Fruit fly (Drosophila melanogaster): Measurements from ENCODE around the gene Nf-YB.
A peak's percentile ranks its signal among the peaks of the same experiment; 100 is the strongest.

The Nf-YB gene

dm6 chr2L:19758511-19759128 lies 22.8 kb downstream of the Nf-YB start, which contains the start of the genes CG10628 and Dus3 (continued):
- TF ChIP-seq CG13287 (GFP tag; IDR thresholded peaks at IDR 0.05; ENCODE audit: partially characterized antibody) = peak; percentile 77
- TF ChIP-seq CG43689 (GFP tag; IDR thresholded peaks at IDR 0.05) = peak; percentile 59; the same call in 1 of the 2 replicates
- peak; percentile 93 for TF ChIP-seq CG17361 (GFP tag; IDR thresholded peaks at IDR 0.05)
- peak; percentile 67 for TF ChIP-seq Deaf1 (tag; optimal IDR thresholded peaks at IDR 0.05)
- TF ChIP-seq sd (tag; optimal IDR thresholded peaks at IDR 0.05) = peak; percentile 97
- peak; percentile 78 to 95 for TF ChIP-seq bsh (GFP tag; optimal IDR thresholded peaks at IDR 0.05)
- TF ChIP-seq CG14710 (tag; optimal IDR thresholded peaks at IDR 0.05) = peak; percentile 92
- TF ChIP-seq CG3281 (GFP tag; optimal IDR thresholded peaks at IDR 0.05) = peak; percentile 91
- TF ChIP-seq exex (tag; optimal IDR thresholded peaks at IDR 0.05) = peak; percentile 61
- TF ChIP-seq sug (tag; optimal IDR thresholded peaks at IDR 0.05) = peak; percentile 91
- TF ChIP-seq CG2678 (tag; optimal IDR thresholded peaks at IDR 0.05) = peak; percentile 91
- peak; percentile 62 for TF ChIP-seq CG5180 (GFP tag; optimal IDR thresholded peaks at IDR 0.05)
- peak; percentile 90 for TF ChIP-seq PHDP (tag; optimal IDR thresholded peaks at IDR 0.05)
- no peak for TF ChIP-seq HLHmδ (GFP tag; optimal IDR thresholded peaks at IDR 0.05)
- TF ChIP-seq ro (GFP tag; IDR thresholded peaks at IDR 0.05) = peak; percentile 49
- TF ChIP-seq run (tag; optimal IDR thresholded peaks at IDR 0.05) = peak; percentile 64
- peak; percentile 52 for TF ChIP-seq MESR4 (GFP tag; optimal IDR thresholded peaks at IDR 0.05)
- no peak for TF ChIP-seq sc (optimal IDR thresholded peaks at IDR 0.05)
- peak; percentile 76 for TF ChIP-seq sc (GFP tag; optimal IDR thresholded peaks at IDR 0.05)
- TF ChIP-seq CG6254 (GFP tag; optimal IDR thresholded peaks at IDR 0.05) = peak; percentile 70
- peak; percentile 82 for TF ChIP-seq BtbVII (GFP tag; optimal IDR thresholded peaks at IDR 0.05)
- TF ChIP-seq unpg (GFP tag; optimal IDR thresholded peaks at IDR 0.05) = peak; percentile 90
- peak; percentile 87 for TF ChIP-seq otp (GFP tag; IDR thresholded peaks at IDR 0.05)
- peak; percentile 90 for TF ChIP-seq CG7372 (GFP tag; IDR thresholded peaks at IDR 0.05)
- TF ChIP-seq psq (GFP tag; optimal IDR thresholded peaks at IDR 0.05) = peak; percentile 68
- TF ChIP-seq CG10267 (tag; optimal IDR thresholded peaks at IDR 0.05) = peak; percentile 81
- TF ChIP-seq CG3065 (GFP tag; optimal IDR thresholded peaks at IDR 0.05) = peak; percentile 77
- peak; percentile 86 for TF ChIP-seq scrt (GFP tag; optimal IDR thresholded peaks at IDR 0.05)
- peak; percentile 77 for TF ChIP-seq Mes4 (GFP tag; optimal IDR thresholded peaks at IDR 0.05)
- TF ChIP-seq oc (tag; optimal IDR thresholded peaks at IDR 0.05) = peak; percentile 85
- peak; percentile 82 for TF ChIP-seq CG8944 (GFP tag; optimal IDR thresholded peaks at IDR 0.05)
- peak; percentile 86 for TF ChIP-seq CG10979 (tag; optimal IDR thresholded peaks at IDR 0.05)
- TF ChIP-seq CG12236 (GFP tag; optimal IDR thresholded peaks at IDR 0.05) = peak; percentile 73
- TF ChIP-seq org-1 (GFP tag; optimal IDR thresholded peaks at IDR 0.05) = peak; percentile 77
- peak; percentile 90 for TF ChIP-seq CG11504 (tag; optimal IDR thresholded peaks at IDR 0.05)
- peak; percentile 96 for TF ChIP-seq CG32532 (GFP tag; IDR thresholded peaks at IDR 0.05)
- TF ChIP-seq ewg (GFP tag; optimal IDR thresholded peaks at IDR 0.05) = peak; percentile 98
- peak; percentile 94 for TF ChIP-seq ken (GFP tag; IDR thresholded peaks at IDR 0.05)
- TF ChIP-seq CG10959 (GFP tag; IDR thresholded peaks at IDR 0.05) = peak; percentile 83
- TF ChIP-seq Nf-YA (GFP tag; IDR thresholded peaks at IDR 0.05) = peak; percentile 80
- TF ChIP-seq wdn (GFP tag; IDR thresholded peaks at IDR 0.05) = peak; percentile 92
- peak; percentile 93 for TF ChIP-seq Xrp1 (GFP tag; IDR thresholded peaks at IDR 0.05)
- TF ChIP-seq Bgb (GFP tag; IDR thresholded peaks at IDR 0.05; ENCODE audit: partially characterized antibody) = peak; percentile 48; the same call in 1 of the 2 replicates
- TF ChIP-seq tup (GFP tag; optimal IDR thresholded peaks at IDR 0.05) = peak; percentile 51
- TF ChIP-seq CG11085 (GFP tag; IDR thresholded peaks at IDR 0.05) = peak; percentile 88
- TF ChIP-seq vfl (GFP tag; optimal IDR thresholded peaks at IDR 0.05) = peak; percentile 90
- TF ChIP-seq Blimp-1 (GFP tag; optimal IDR thresholded peaks at IDR 0.05) = peak; percentile 85
- no peak for TF ChIP-seq pita (GFP tag; optimal IDR thresholded peaks at IDR 0.05)
- peak; percentile 74 to 97 for TF ChIP-seq crp (GFP tag; optimal IDR thresholded peaks at IDR 0.05)
